Fruit fly (Drosophila melanogaster) whole organism, pupa: Measurements from ENCODE around the gene CG2926.

Source experiments
- CG32121 ChIP-seq: fragments of 200-800 bp; sonication (Bioruptor generic); IDR thresholded peaks from 2 replicates; pipeline ENCODE4 v1.3.6; 2022; ENCODE audit warnings: missing biosample characterization, missing genetic modification characterization
- CG4496 ChIP-seq: fragments of 200-800 bp; sonication (Bioruptor generic); IDR thresholded peaks from 3 replicates; pipeline ENCODE4 v1.3.6; 2022; ENCODE audit warnings: missing biosample characterization, missing genetic modification characterization
- CG8159 ChIP-seq: fragments of 200-800 bp; sonication (Bioruptor generic); optimal IDR thresholded peaks from 3 replicates; lab custom pipeline; 2018; ENCODE audit warnings: missing biosample characterization, mild to moderate bottlenecking, missing genetic modification characterization, moderate library complexity
- Pif1B ChIP-seq: fragments of 200-800 bp; sonication (Bioruptor generic); optimal IDR thresholded peaks from 3 replicates; lab custom pipeline; 2016; ENCODE audit warnings: missing biosample characterization, missing genetic modification characterization
- Snoo ChIP-seq: fragments of 200-800 bp; sonication (Bioruptor generic); optimal IDR thresholded peaks from 3 replicates; lab custom pipeline; 2017; ENCODE audit warnings: missing biosample characterization, mild to moderate bottlenecking, missing genetic modification characterization, inconsistent platforms

DNA sequence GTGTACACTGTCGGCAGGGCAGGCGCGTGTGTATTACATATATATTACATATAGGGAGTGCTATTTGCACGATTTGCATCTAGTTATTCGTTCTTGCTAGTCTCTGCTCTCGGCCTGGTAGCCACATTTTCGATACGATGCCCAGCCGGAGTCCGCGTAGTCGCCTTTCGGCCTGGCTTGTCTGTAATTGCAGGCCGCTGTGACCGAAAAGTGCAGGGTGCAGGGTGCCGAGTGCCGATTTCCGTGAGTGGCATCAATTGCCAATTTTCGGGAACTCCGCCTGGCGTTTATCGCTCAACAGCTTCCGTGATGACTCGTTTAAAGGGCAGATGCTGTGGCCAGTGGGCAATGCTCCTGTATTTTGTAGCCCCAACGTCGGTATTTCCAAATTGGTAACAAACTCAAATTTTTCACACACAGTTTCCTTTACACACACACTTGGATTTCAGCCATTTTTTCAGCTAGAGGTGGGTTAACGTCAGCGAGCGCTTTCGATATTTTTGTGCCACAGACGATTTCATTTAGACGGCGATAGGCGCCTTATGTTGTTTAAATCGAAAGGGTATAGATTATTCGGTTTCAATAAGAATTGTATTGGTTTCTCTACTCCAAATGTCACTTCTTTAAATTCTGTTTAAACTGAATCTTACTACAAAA, at the start of gene CG2926:
- TF ChIP-seq CG32121 (GFP tag; lab: Robert Waterston, UW), result 0 out of 2 replicates have a peak, but pooled peaks have one; percentile 32
- no peak for TF ChIP-seq Pif1B (GFP tag; lab: Kevin White, UChicago)
- TF ChIP-seq CG8159, result no peak
- 0 out of 3 replicates have a peak, but pooled peaks have one; percentile 46 for TF ChIP-seq CG4496 (GFP tag; lab: Robert Waterston, UW)
- TF ChIP-seq Snoo, result no peak
